Worm (Caenorhabditis elegans) whole organism, young adult: ENCODE data around the gene his-69.

ENCODE experiments used
- F55B11.4 ChIP-seq: sonication (generic microtip); optimal IDR thresholded peaks from 2 replicates; lab custom pipeline; 2016; ENCODE audit warnings: missing compliant biosample characterization, missing genetic modification characterization, borderline replicate concordance; ENCODE audit not compliant: insufficient read depth
- F57A8.1 ChIP-seq: fragments of 200-800 bp; sonication (Bioruptor generic); optimal IDR thresholded peaks from 2 replicates; lab custom pipeline; 2018; ENCODE audit warnings: mild to moderate bottlenecking, missing genetic modification characterization, moderate library complexity, missing compliant biosample characterization
- Y67H2A.10 ChIP-seq: fragments of 200-800 bp; sonication (Bioruptor generic); conservative IDR thresholded peaks from 2 replicates; pipeline ENCODE4 v1.3.6; 2022; ENCODE audit warnings: missing genetic modification reagents, missing genetic modification characterization, missing compliant biosample characterization
- egl-18 ChIP-seq: fragments of 200-800 bp; sonication (Bioruptor generic); IDR thresholded peaks from 2 replicates; pipeline ENCODE4 v1.3.6; 2022; ENCODE audit warnings: missing genetic modification reagents, missing genetic modification characterization, missing compliant biosample characterization
- unc-62 ChIP-seq: fragments of 150-350 bp; optimal IDR thresholded peaks from 2 replicates; lab custom pipeline; 2014; ENCODE audit warnings: missing biosample characterization, missing genetic modification reagents, missing genetic modification characterization

ce11 chrIII:4030839-4031238 is 27.7 kb downstream of the his-69 start:
- TF ChIP-seq unc-62: no peak
- no peak for TF ChIP-seq egl-18
- TF ChIP-seq Y67H2A.10 (GFP tag; lab: Robert Waterston, UW): no peak
- no peak for TF ChIP-seq F55B11.4 (tag; lab: Kevin White, UChicago)
- no peak for TF ChIP-seq F57A8.1 (GFP tag; lab: Kevin White, UChicago)
